Fruit fly (Drosophila melanogaster) whole organism, adult: ENCODE data around the gene Ir93a.

Experiments
- CG11617 ChIP-seq: fragments of 200-800 bp; sonication (Bioruptor generic); optimal IDR thresholded peaks from 2 replicates; lab custom pipeline; 2017; ENCODE audit warnings: mild to moderate bottlenecking, missing biosample characterization, missing genetic modification reagents, missing genetic modification characterization
- CG12768 ChIP-seq: fragments of 200-800 bp; sonication (Bioruptor generic); optimal IDR thresholded peaks from 2 replicates; lab custom pipeline; 2017; ENCODE audit warnings: missing biosample characterization, missing genetic modification characterization, mild to moderate bottlenecking, moderate library complexity, missing genetic modification reagents
- CG14711 ChIP-seq: fragments of 200-800 bp; sonication (Bioruptor generic); optimal IDR thresholded peaks from 2 replicates; lab custom pipeline; 2018; ENCODE audit warnings: missing biosample characterization, mild to moderate bottlenecking, missing genetic modification characterization, moderate library complexity
- CG1620 ChIP-seq: fragments of 200-800 bp; sonication (Bioruptor generic); optimal IDR thresholded peaks from 2 replicates; lab custom pipeline; 2016; ENCODE audit warnings: missing biosample characterization, missing genetic modification characterization
- CG33017 ChIP-seq: fragments of 200-800 bp; sonication (Bioruptor generic); optimal IDR thresholded peaks from 2 replicates; lab custom pipeline; 2018; ENCODE audit warnings: missing biosample characterization, mild to moderate bottlenecking, missing genetic modification characterization, moderate library complexity
- CG5204 ChIP-seq: fragments of 200-800 bp; sonication (Bioruptor generic); optimal IDR thresholded peaks from 2 replicates; lab custom pipeline; 2016; ENCODE audit warnings: missing biosample characterization, missing genetic modification characterization
- CG7045 ChIP-seq: fragments of 200-800 bp; sonication (Bioruptor generic); optimal IDR thresholded peaks from 2 replicates; lab custom pipeline; 2017; ENCODE audit warnings: missing biosample characterization, mild to moderate bottlenecking, missing genetic modification characterization
- CG7101 ChIP-seq: fragments of 200-800 bp; sonication (Bioruptor generic); optimal IDR thresholded peaks from 2 replicates; lab custom pipeline; 2018; ENCODE audit warnings: missing biosample characterization, mild to moderate bottlenecking, missing genetic modification characterization, moderate library complexity
- Clk ChIP-seq: fragments of 200-800 bp; sonication (Bioruptor generic); optimal IDR thresholded peaks from 2 replicates; lab custom pipeline; 2017; ENCODE audit warnings: missing biosample characterization, missing genetic modification characterization
- Crg-1 ChIP-seq: fragments of 200-800 bp; sonication (Bioruptor generic); optimal IDR thresholded peaks from 2 replicates; lab custom pipeline; 2016; ENCODE audit warnings: missing biosample characterization, missing genetic modification characterization
- Hr96 ChIP-seq: fragments of 200-800 bp; sonication (Bioruptor generic); optimal IDR thresholded peaks from 2 replicates; lab custom pipeline; 2016; ENCODE audit warnings: missing biosample characterization, missing genetic modification characterization
- Mnt ChIP-seq: fragments of 200-800 bp; sonication (Bioruptor generic); optimal IDR thresholded peaks from 2 replicates; lab custom pipeline; 2016; ENCODE audit warnings: missing biosample characterization, mild to moderate bottlenecking, missing genetic modification characterization
- bab1 ChIP-seq: fragments of 200-800 bp; sonication (Bioruptor generic); optimal IDR thresholded peaks from 3 replicates; lab custom pipeline; 2019; ENCODE audit warnings: missing biosample characterization, mild to moderate bottlenecking, missing genetic modification characterization, moderate library complexity
- cic ChIP-seq: fragments of 200-800 bp; sonication (Bioruptor generic); optimal IDR thresholded peaks from 2 replicates; lab custom pipeline; 2017; ENCODE audit warnings: missing biosample characterization, mild to moderate bottlenecking, missing genetic modification characterization, moderate library complexity
- cnc ChIP-seq, 2 experiments: fragments of >200 bp; optimal IDR thresholded peaks; 2 replicates each; lab custom pipeline; 2017
- kay ChIP-seq: fragments of 200-800 bp; sonication (Bioruptor generic); peaks from one replicate; lab custom pipeline; 2016; ENCODE audit warnings: missing biosample characterization, missing genetic modification characterization, borderline replicate concordance
- ovo ChIP-seq: fragments of 200-800 bp; sonication (Bioruptor generic); optimal IDR thresholded peaks from 2 replicates; lab custom pipeline; 2016; ENCODE audit warnings: missing biosample characterization, missing genetic modification characterization
- pad ChIP-seq: fragments of 200-800 bp; sonication (Bioruptor generic); optimal IDR thresholded peaks from 3 replicates; lab custom pipeline; 2017; ENCODE audit warnings: missing biosample characterization, missing genetic modification characterization, mild to moderate bottlenecking, moderate library complexity, missing genetic modification reagents
- tj ChIP-seq: fragments of 200-800 bp; sonication (Bioruptor generic); optimal IDR thresholded peaks from 3 replicates; lab custom pipeline; 2017; ENCODE audit warnings: missing biosample characterization, mild to moderate bottlenecking, missing genetic modification characterization, moderate library complexity
- toe ChIP-seq: fragments of 200-800 bp; sonication (Bioruptor generic); optimal IDR thresholded peaks from 2 replicates; lab custom pipeline; 2016; ENCODE audit warnings: missing biosample characterization, missing genetic modification characterization

The Ir93a gene

DNA sequence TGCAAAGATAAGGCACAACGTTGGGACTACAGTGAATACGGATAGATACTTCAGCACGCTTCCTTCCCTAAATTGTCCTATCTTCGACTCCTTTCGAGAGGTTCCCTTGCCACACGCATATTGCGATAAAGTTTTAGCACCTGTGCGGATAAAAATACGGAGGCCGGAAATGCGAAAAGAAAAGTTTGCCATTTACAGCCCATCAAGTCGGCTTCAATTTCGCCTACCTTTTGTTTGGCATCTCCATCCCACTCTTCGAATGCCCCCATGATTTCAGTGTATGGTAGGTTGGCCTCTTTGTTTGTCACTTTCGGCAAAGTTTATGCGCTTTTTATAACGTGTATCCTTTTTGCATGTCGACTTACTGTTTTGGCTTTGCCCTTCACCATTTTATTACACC is 16.9 kb upstream of the Ir93a start:
- TF ChIP-seq cic (GFP tag; lab: Kevin White, UChicago) (no peak), Hr96 (GFP tag; lab: Kevin White, UChicago) (no peak), bab1 (GFP tag; lab: Kevin White, UChicago) (no peak), CG33017 (tag; lab: Kevin White, UChicago) (no peak), CG11617 (GFP tag; lab: Kevin White, UChicago) (no peak), cnc (optimal IDR thresholded peaks at IDR 0.05; lab: Kevin White, UChicago) (no peak), toe (no peak), CG7045 (GFP tag; lab: Kevin White, UChicago) (no peak), pad (no peak), CG14711 (no peak)

DNA sequence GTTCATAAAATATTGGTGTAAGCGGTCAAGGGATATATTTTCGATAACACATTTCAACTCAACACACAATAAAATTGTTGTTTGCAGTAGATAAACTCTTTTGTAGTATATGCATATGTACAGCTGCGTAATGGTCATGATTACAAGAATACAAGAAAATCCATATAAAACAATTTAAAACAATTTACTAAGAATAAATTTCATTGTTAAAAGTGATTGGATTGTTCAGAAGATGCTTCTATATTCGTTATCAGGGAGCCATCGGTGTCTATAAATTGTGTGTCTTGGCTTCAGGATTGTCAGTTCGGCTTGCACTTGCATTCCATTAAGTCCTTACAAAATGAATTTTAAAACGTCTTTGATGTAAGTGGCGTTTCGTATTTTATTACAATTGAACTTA is 13.9 kb upstream of the Ir93a start, which contains the start of gene TotB:
TSS of gene TotB (plus strand) at position 301 of the 400 bp plus-strand sequence.
- TF ChIP-seq cic (GFP tag; lab: Kevin White, UChicago) (no peak), Crg-1 (no peak), tj (GFP tag; lab: Kevin White, UChicago) (no peak), pad (no peak), cnc (optimal IDR thresholded peaks at IDR 0.05; lab: Kevin White, UChicago) (no peak), toe (no peak)

DNA sequence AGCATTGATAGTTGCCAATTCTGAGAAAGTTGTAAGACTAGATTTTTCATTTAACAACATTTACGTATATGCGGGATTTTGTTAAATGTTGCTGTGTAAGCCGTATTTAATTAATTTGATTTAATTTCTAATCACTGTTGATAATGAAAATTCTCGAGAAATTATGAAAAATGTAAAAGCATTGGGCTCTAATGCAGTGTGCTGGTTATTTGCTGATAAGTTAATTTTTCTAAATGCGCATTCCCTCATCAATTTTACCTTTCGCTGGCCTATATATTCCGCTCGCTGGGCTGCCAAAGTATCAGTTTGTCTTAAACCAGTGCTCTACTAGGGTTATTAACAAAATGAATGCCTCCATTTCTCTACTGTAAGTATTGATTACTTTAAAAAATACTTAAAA is 12.9 kb upstream of the Ir93a start, which contains the start of gene TotC:
TSS of gene TotC (plus strand) at position 301 of the 400 bp plus-strand sequence.
- no peak for TF ChIP-seq toe
- no peak for TF ChIP-seq pad
- TF ChIP-seq CG11617 (GFP tag; lab: Kevin White, UChicago), result no peak
- TF ChIP-seq Hr96 (GFP tag; lab: Kevin White, UChicago), result no peak
- TF ChIP-seq CG1620 (GFP tag; lab: Kevin White, UChicago), result no peak
- TF ChIP-seq CG7045 (GFP tag; lab: Kevin White, UChicago), result no peak

DNA sequence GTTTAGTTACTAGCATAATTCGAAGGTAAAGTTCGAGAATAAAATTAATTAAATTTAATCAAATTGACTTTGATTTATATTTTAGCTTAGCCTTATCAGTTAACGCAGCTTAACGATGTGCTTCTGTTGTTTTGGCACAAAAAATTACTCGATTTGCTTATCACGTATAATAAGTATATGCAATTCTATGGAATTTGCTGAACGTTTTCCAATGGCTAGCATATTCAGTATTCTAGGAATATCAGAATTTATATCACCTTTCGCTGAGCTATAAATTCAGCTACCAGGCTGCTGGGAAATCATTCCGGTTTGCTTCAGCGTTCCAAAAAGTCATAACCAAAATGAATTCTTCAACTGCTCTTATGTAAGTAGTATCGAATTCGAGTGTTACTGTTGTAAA is 11.0 kb upstream of the Ir93a start, which contains the start of gene TotA:
TSS of gene TotA (plus strand) at position 301 of the 400 bp plus-strand sequence.
- TF ChIP-seq CG12768 (GFP tag; lab: Kevin White, UChicago), result no peak
- TF ChIP-seq kay (GFP tag; lab: Kevin White, UChicago), result no peak
- no peak for TF ChIP-seq pad
- TF ChIP-seq Clk, result no peak
- no peak for TF ChIP-seq CG7045 (GFP tag; lab: Kevin White, UChicago)

DNA sequence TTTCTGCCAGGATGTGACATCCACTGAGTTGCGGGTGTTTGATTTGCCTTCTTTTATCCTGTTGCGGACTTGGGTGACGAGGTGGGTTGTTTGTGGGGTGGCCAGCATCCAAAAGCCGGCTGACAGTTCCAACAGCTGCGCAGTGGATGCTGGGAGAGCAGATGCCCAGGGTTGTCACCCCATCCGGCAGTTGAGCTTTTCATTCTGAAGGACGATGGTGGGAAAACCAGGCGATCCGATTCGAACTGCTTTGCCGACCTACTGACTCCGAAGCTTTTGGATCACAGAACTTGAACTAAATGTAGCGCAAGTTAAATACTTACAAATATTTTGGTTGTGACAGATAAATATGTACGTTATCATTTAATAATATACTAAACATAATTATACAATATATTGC is 6.5 kb upstream of the Ir93a start, which contains the start of gene KaiR1D:
TSS of gene KaiR1D (minus strand) at position 28 of the 400 bp plus-strand sequence.
- no peak for TF ChIP-seq tj (GFP tag; lab: Kevin White, UChicago)
- no peak for TF ChIP-seq CG11617 (GFP tag; lab: Kevin White, UChicago)
- TF ChIP-seq CG1620 (GFP tag; lab: Kevin White, UChicago), result no peak
- no peak for TF ChIP-seq CG5204
- TF ChIP-seq Clk, result no peak
- peak; percentile 27 for TF ChIP-seq CG14711
- TF ChIP-seq Hr96 (GFP tag; lab: Kevin White, UChicago), result no peak

DNA sequence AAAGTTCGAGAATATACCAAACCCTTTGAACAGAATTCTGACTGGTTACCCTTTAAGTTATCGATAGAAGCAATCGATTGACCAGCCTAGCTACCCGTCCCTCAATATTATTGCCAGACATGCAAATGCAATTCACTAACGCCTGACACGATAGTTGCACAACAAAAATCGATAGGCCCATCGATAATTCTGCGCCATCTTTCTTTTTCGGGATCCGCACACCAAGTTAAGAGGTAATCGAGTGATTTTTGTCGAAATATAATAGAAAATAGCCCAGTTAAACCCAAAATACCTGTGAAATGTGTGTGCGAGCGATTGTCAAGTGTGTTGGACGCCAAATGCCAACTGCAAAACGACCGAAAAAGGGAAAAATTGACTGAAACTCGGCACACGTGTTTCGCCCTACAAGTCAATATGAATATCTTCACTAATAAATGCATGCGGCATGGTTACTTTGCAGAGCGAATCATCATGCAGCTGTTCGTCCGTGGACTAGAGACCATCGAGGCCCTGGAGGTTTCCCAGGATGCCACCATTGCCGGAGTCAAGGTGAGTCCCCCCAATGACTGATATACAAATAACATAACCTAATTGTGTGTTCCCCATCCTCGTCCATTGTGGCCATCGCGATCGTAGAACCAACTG is 9.2 kb downstream of the Ir93a start, which contains the start of gene RpS30:
TSS of gene RpS30 (plus strand) at position 122 of the 645 bp plus-strand sequence.
- peak; percentile 1 for TF ChIP-seq toe
- no peak for TF ChIP-seq kay (GFP tag; lab: Kevin White, UChicago)
- TF ChIP-seq CG11617 (GFP tag; lab: Kevin White, UChicago), result no peak
- TF ChIP-seq CG14711, result peak; percentile 72
- TF ChIP-seq CG7101 (tag; lab: Kevin White, UChicago), result peak; percentile 55
- peak; percentile 51 for TF ChIP-seq tj (GFP tag; lab: Kevin White, UChicago)
- peak; percentile 79 for TF ChIP-seq bab1 (GFP tag; lab: Kevin White, UChicago)
- no peak for TF ChIP-seq CG7045 (GFP tag; lab: Kevin White, UChicago)
- peak; percentile 22 for TF ChIP-seq CG1620 (GFP tag; lab: Kevin White, UChicago)
- no peak for TF ChIP-seq CG5204
- peak; percentile 37 for TF ChIP-seq Hr96 (GFP tag; lab: Kevin White, UChicago)
- TF ChIP-seq ovo (GFP tag; lab: Kevin White, UChicago), result no peak
- TF ChIP-seq Clk, result no peak
- no peak for TF ChIP-seq CG12768 (GFP tag; lab: Kevin White, UChicago)
- no peak for TF ChIP-seq CG33017 (tag; lab: Kevin White, UChicago)
- TF ChIP-seq cic (GFP tag; lab: Kevin White, UChicago), result peak; percentile 25
- peak; percentile 92 for TF ChIP-seq Mnt (GFP tag; lab: Kevin White, UChicago)
- TF ChIP-seq Crg-1, result no peak
- TF ChIP-seq pad, result peak; percentile 37
- no peak for TF ChIP-seq cnc (optimal IDR thresholded peaks at IDR 0.05; lab: Kevin White, UChicago)

DNA sequence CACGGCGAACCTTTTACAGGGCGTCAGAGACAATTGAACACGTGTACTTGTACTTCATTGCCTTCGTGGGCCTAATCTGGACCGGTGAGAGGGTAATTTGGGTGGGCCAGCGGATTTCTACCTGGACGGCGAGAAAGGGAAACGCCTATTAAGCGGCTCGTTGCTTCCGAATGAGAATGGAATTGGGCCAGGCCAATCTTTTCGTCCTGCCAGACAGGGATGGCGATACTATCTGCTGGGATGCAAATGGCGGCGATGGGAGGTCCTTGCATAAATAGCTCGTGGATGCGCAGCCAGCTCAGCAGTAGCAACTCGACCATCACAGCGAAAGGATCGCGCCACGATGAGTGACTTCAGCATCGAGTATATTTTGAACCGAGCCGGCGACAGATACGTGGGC is 13.0 kb downstream of the Ir93a start, which contains the start of gene CG15696:
TSS of gene CG15696 (plus strand) at position 301 of the 400 bp plus-strand sequence.
- TF ChIP-seq pad, result no peak
- TF ChIP-seq CG14711, result no peak
- TF ChIP-seq kay (GFP tag; lab: Kevin White, UChicago), result no peak
- TF ChIP-seq CG12768 (GFP tag; lab: Kevin White, UChicago), result no peak
- no peak for TF ChIP-seq tj (GFP tag; lab: Kevin White, UChicago)
